Fruit fly (Drosophila melanogaster): ENCODE results near the gene CG31642.
A peak's percentile ranks its signal among the peaks of the same experiment; 100 is the strongest.

The CG31642 gene

dm6 chr2L:6070656-6071231 is 47.6 kb upstream of the CG31642 start, which contains the start of the genes CG9154 and Kr-h2 (continued):
- TF ChIP-seq ap (GFP tag; IDR thresholded peaks at IDR 0.05) (no peak), CG6791 (GFP tag; IDR thresholded peaks at IDR 0.05; ENCODE audit: partially characterized antibody) (peak; percentile 75; the same call in 2 of the 3 replicates), Sox100B (GFP tag; optimal IDR thresholded peaks at IDR 0.05) (peak; percentile 1), chinmo (GFP tag; IDR thresholded peaks at IDR 0.05; ENCODE audit: partially characterized antibody) (peak; percentile 23; the same call in 1 of the 4 replicates), cad (GFP tag; optimal IDR thresholded peaks at IDR 0.05) (no peak), CG3847 (GFP tag; IDR thresholded peaks at IDR 0.05) (peak; percentile 28; the same call in 1 of the 2 replicates), phol (tag; optimal IDR thresholded peaks at IDR 0.05) (peak; percentile 37), wek (GFP tag; optimal IDR thresholded peaks at IDR 0.05) (peak; percentile 95), Sry-β (GFP tag; optimal IDR thresholded peaks at IDR 0.05) (peak; percentile 28), trem (tag; optimal IDR thresholded peaks at IDR 0.05) (peak; percentile 73), E2f2 (GFP tag; IDR thresholded peaks at IDR 0.05) (peak; percentile 87), E2f1 (GFP tag; IDR thresholded peaks at IDR 0.05) (0 out of 2 replicates have a peak, but pooled peaks have one; percentile 11), pzg (GFP tag; optimal IDR thresholded peaks at IDR 0.05) (peak; percentile 87), CG15514 (GFP tag; optimal IDR thresholded peaks at IDR 0.05) (peak; percentile 100), vnd (GFP tag; IDR thresholded peaks at IDR 0.05; ENCODE audit: partially characterized antibody) (peak; percentile 68), Dref (GFP tag; IDR thresholded peaks at IDR 0.05) (peak; percentile 96), tna (GFP tag; IDR thresholded peaks at IDR 0.05; ENCODE audit: partially characterized antibody) (peak; percentile 44; the same call in 1 of the 2 replicates), maf-S (GFP tag; optimal IDR thresholded peaks at IDR 0.05) (no peak), Ets97D (GFP tag; optimal IDR thresholded peaks at IDR 0.05) (peak; percentile 78), vvl (GFP tag; IDR thresholded peaks at IDR 0.05) (peak; percentile 47; the same call in 1 of the 2 replicates), Fer1 (GFP tag; optimal IDR thresholded peaks at IDR 0.05) (peak; percentile 5), lilli (GFP tag; optimal IDR thresholded peaks at IDR 0.05) (peak; percentile 36), zfh2 (GFP tag; optimal IDR thresholded peaks at IDR 0.05) (peak; percentile 53), CG13624 (GFP tag; optimal IDR thresholded peaks at IDR 0.05) (peak; percentile 19), CG2712 (tag; optimal IDR thresholded peaks at IDR 0.05) (peak; percentile 50), sug (tag; optimal IDR thresholded peaks at IDR 0.05) (peak; percentile 64), Ssrp (tag; optimal IDR thresholded peaks at IDR 0.05) (no peak), CG7963 (GFP tag; IDR thresholded peaks at IDR 0.05; ENCODE audit: partially characterized antibody) (peak; percentile 77), CG42726 (GFP tag; IDR thresholded peaks at IDR 0.05; ENCODE audit: partially characterized antibody) (peak; percentile 69), BEAF-32 (GFP tag; optimal IDR thresholded peaks at IDR 0.05) (peak; percentile 73), CG12299 (tag; optimal IDR thresholded peaks at IDR 0.05) (peak; percentile 29), CG5953 (GFP tag; IDR thresholded peaks at IDR 0.05) (no peak), Opbp (GFP tag; IDR thresholded peaks at IDR 0.05; ENCODE audit: partially characterized antibody) (peak; percentile 77), CG1233 (GFP tag; optimal IDR thresholded peaks at IDR 0.05) (no peak), bbx (GFP tag; IDR thresholded peaks at IDR 0.05; ENCODE audit: partially characterized antibody) (peak; percentile 63), CrebB (tag; optimal IDR thresholded peaks at IDR 0.05) (no peak), hb (GFP tag; IDR thresholded peaks at IDR 0.05; ENCODE audit: partially characterized antibody) (peak; percentile 59; the same call in 1 of the 3 replicates), NFAT (GFP tag; IDR thresholded peaks at IDR 0.05) (no peak), CG31388 (GFP tag; optimal IDR thresholded peaks at IDR 0.05) (no peak), Max (GFP tag; optimal IDR thresholded peaks at IDR 0.05) (peak; percentile 14), CG2116 (GFP tag; optimal IDR thresholded peaks at IDR 0.05) (peak; percentile 98), CG17829 (tag; optimal IDR thresholded peaks at IDR 0.05) (peak; percentile 64), cwo (GFP tag; optimal IDR thresholded peaks at IDR 0.05) (peak; percentile 31), mam (GFP tag; optimal IDR thresholded peaks at IDR 0.05) (peak; percentile 8), ab (GFP tag; optimal IDR thresholded peaks at IDR 0.05) (no peak), CG10267 (tag; optimal IDR thresholded peaks at IDR 0.05) (peak; percentile 57), dmrt11E (tag; optimal IDR thresholded peaks at IDR 0.05) (peak; percentile 11), bsh (GFP tag; optimal IDR thresholded peaks at IDR 0.05) (peak in 1 of 2 experiments; percentile 17)

Data from whole organism, embryonic.